Fruit fly (Drosophila melanogaster): Measurements from ENCODE around the gene Arp5.

Gene Arp5

dm6 chr3R:18228713-18229222 is 43.5 kb downstream of the Arp5 start (continued):
- TF ChIP-seq ranshi (GFP tag; IDR thresholded peaks at IDR 0.05): 0 out of 2 replicates have a peak, but pooled peaks have one; percentile 21
- TF ChIP-seq kni (GFP tag; optimal IDR thresholded peaks at IDR 0.05): no peak
- no peak for TF ChIP-seq schlank (tag; optimal IDR thresholded peaks at IDR 0.05)
- no peak for TF ChIP-seq CG4360 (GFP tag; IDR thresholded peaks at IDR 0.05)
- no peak for TF ChIP-seq sug (tag; optimal IDR thresholded peaks at IDR 0.05)
- no peak for TF ChIP-seq prd (optimal IDR thresholded peaks at IDR 0.05)
- 0 out of 3 replicates have a peak, but pooled peaks have one; percentile 31 for TF ChIP-seq prd (GFP tag; IDR thresholded peaks at IDR 0.05)
- TF ChIP-seq CG17359 (tag; optimal IDR thresholded peaks at IDR 0.05): no peak
- TF ChIP-seq mam (GFP tag; optimal IDR thresholded peaks at IDR 0.05): peak; percentile 6
- no peak for TF ChIP-seq CG5180 (GFP tag; optimal IDR thresholded peaks at IDR 0.05)
- no peak for TF ChIP-seq twi (tag; optimal IDR thresholded peaks at IDR 0.05)
- TF ChIP-seq CG2129 (GFP tag; IDR thresholded peaks at IDR 0.05; ENCODE audit: partially characterized antibody): no peak
- no peak for TF ChIP-seq B-H2 (GFP tag; optimal IDR thresholded peaks at IDR 0.05)
- TF ChIP-seq da (GFP tag; optimal IDR thresholded peaks at IDR 0.05): no peak
- no peak for TF ChIP-seq CG14667 (GFP tag; IDR thresholded peaks at IDR 0.05)
- TF ChIP-seq CG11247 (GFP tag; IDR thresholded peaks at IDR 0.05): no peak
- no peak for TF ChIP-seq fd96Cb (tag; optimal IDR thresholded peaks at IDR 0.05)
- no peak for TF ChIP-seq hbn (GFP tag; IDR thresholded peaks at IDR 0.05; ENCODE audit: partially characterized antibody)
- TF ChIP-seq CG9215 (GFP tag; IDR thresholded peaks at IDR 0.05): no peak
- no peak for TF ChIP-seq GATAe (GFP tag; conservative IDR thresholded peaks at IDR 0.05)
- TF ChIP-seq en (GFP tag; optimal IDR thresholded peaks at IDR 0.05): no peak
- no peak for TF ChIP-seq slp2 (GFP tag; optimal IDR thresholded peaks at IDR 0.05)
- TF ChIP-seq CG9437 (GFP tag; optimal IDR thresholded peaks at IDR 0.05): no peak
- TF ChIP-seq CG43689 (GFP tag; IDR thresholded peaks at IDR 0.05): no peak
- TF ChIP-seq CG3407 (GFP tag; optimal IDR thresholded peaks at IDR 0.05): no peak
- no peak for TF ChIP-seq Sox102F (GFP tag; optimal IDR thresholded peaks at IDR 0.05)
- TF ChIP-seq stwl (tag; optimal IDR thresholded peaks at IDR 0.05): no peak
- TF ChIP-seq hb (GFP tag; IDR thresholded peaks at IDR 0.05; ENCODE audit: partially characterized antibody): no peak
- TF ChIP-seq mld (GFP tag; IDR thresholded peaks at IDR 0.05; ENCODE audit: partially characterized antibody): no peak
- peak; percentile 58; the same call in 1 of the 2 replicates for TF ChIP-seq CG32532 (GFP tag; IDR thresholded peaks at IDR 0.05)
- TF ChIP-seq CG12071 (GFP tag; optimal IDR thresholded peaks at IDR 0.05): no peak
- TF ChIP-seq CG1647 (GFP tag; optimal IDR thresholded peaks at IDR 0.05): no peak
- TF ChIP-seq Sry-β (GFP tag; optimal IDR thresholded peaks at IDR 0.05): no peak
- 0 out of 3 replicates have a peak, but pooled peaks have one; percentile 51 for TF ChIP-seq otp (GFP tag; IDR thresholded peaks at IDR 0.05)
- peak; percentile 49; the same call in 1 of the 3 replicates for TF ChIP-seq ci (GFP tag; IDR thresholded peaks at IDR 0.05)
- TF ChIP-seq cg (GFP tag; optimal IDR thresholded peaks at IDR 0.05): no peak
- TF ChIP-seq CG10366 (GFP tag; IDR thresholded peaks at IDR 0.05): no peak
- peak; percentile 31; the same call in 1 of the 2 replicates for TF ChIP-seq Rfx (GFP tag; IDR thresholded peaks at IDR 0.05)
- no peak for TF ChIP-seq CG7745 (tag; optimal IDR thresholded peaks at IDR 0.05)
- no peak for TF ChIP-seq Camta (GFP tag; optimal IDR thresholded peaks at IDR 0.05)
- no peak for TF ChIP-seq jing (GFP tag; optimal IDR thresholded peaks at IDR 0.05)
- no peak for TF ChIP-seq Taf1 (GFP tag; IDR thresholded peaks at IDR 0.05)
- TF ChIP-seq Atf-2 (GFP tag; optimal IDR thresholded peaks at IDR 0.05): no peak
- peak; percentile 47; the same call in 1 of the 2 replicates for TF ChIP-seq NFAT (GFP tag; IDR thresholded peaks at IDR 0.05)
- TF ChIP-seq Atf6 (GFP tag; IDR thresholded peaks at IDR 0.05): peak; percentile 45; the same call in 1 of the 2 replicates
- TF ChIP-seq CG7271 (tag; optimal IDR thresholded peaks at IDR 0.05): no peak
- TF ChIP-seq psq (GFP tag; optimal IDR thresholded peaks at IDR 0.05): no peak
- no peak for TF ChIP-seq CG11456 (GFP tag; IDR thresholded peaks at IDR 0.05)
- no peak for TF ChIP-seq Bdp1 (GFP tag; optimal IDR thresholded peaks at IDR 0.05)
- no peak for TF ChIP-seq CG13296 (GFP tag; optimal IDR thresholded peaks at IDR 0.05)
- TF ChIP-seq luna (GFP tag; optimal IDR thresholded peaks at IDR 0.05): no peak
